Worm (Caenorhabditis elegans) whole organism, L4 larva: Measurements from ENCODE around the gene csn-1.

Experiments
- F26F4.8 ChIP-seq: fragments of 200-800 bp; sonication (Bioruptor generic); conservative IDR thresholded peaks from 2 replicates; pipeline ENCODE4 v1.3.6; 2022; ENCODE audit warnings: missing genetic modification characterization, missing compliant biosample characterization
- Y48G9A.11 ChIP-seq: fragments of 200-800 bp; sonication (Bioruptor generic); IDR thresholded peaks from 2 replicates; pipeline ENCODE4 v1.3.6; 2022; ENCODE audit warnings: missing genetic modification reagents, missing genetic modification characterization, missing compliant biosample characterization
- aha-1 ChIP-seq: fragments of 150-350 bp; peaks from one replicate; lab custom pipeline; 2014; ENCODE audit warnings: missing biosample characterization, missing genetic modification characterization
- ces-1 ChIP-seq: fragments of 150-350 bp; sonication (generic microtip); optimal IDR thresholded peaks from 4 replicates; lab custom pipeline; 2014; ENCODE audit warnings: missing biosample characterization, missing genetic modification reagents, missing genetic modification characterization
- hmg-1.1 ChIP-seq: fragments of 200-800 bp; sonication (Bioruptor generic); IDR thresholded peaks from 2 replicates; pipeline ENCODE4 v1.3.6; 2022; ENCODE audit warnings: missing genetic modification reagents, missing genetic modification characterization, missing compliant biosample characterization
- nhr-77 ChIP-seq: fragments of 150-350 bp; optimal IDR thresholded peaks from 2 replicates; lab custom pipeline; 2014; ENCODE audit warnings: missing biosample characterization, missing genetic modification characterization
- unc-62 ChIP-seq, 3 experiments: fragments of 150-350 bp in 1 of 3; sonication (generic microtip); optimal IDR thresholded peaks in 2 of 3; peaks in 1 of 3; 1 replicate in 1 of 3; 2 replicates in 2 of 3; lab custom pipeline; 2014 to 2017; ENCODE audit warnings: missing biosample characterization in 3 of 3, missing genetic modification characterization in 3 of 3, missing genetic modification reagents in 3 of 3, missing genotype in 1 of 3

- no peak for TF ChIP-seq F26F4.8
- TF ChIP-seq ces-1 (GFP tag; lab: Kevin White, UChicago), result no peak
- TF ChIP-seq unc-62 (GFP tag; optimal IDR thresholded peaks at IDR 0.05 in 1 of 2; lab: Kevin White, UChicago), result no peak
- no peak for TF ChIP-seq unc-62 (tag; optimal IDR thresholded peaks at IDR 0.05; lab: Kevin White, UChicago)
- TF ChIP-seq Y48G9A.11 (GFP tag; lab: Robert Waterston, UW), result no peak
- no peak for TF ChIP-seq nhr-77
- TF ChIP-seq hmg-1.1 (GFP tag; lab: Robert Waterston, UW), result no peak
- TF ChIP-seq aha-1, result no peak
These were observed 10.9 kb downstream of the csn-1 start for ce11 chrV:17859519-17859918.
